Fruit fly (Drosophila melanogaster) Kc167 (cell line): Measurements from ENCODE around the gene CG11626.

Experiments used
- Myc ChIP-seq: fragments of >200 bp; optimal IDR thresholded peaks from 2 replicates; lab custom pipeline; 2017; ENCODE audit warnings: missing external identifiers
- Sin3A ChIP-seq: fragments of >200 bp; optimal IDR thresholded peaks from 2 replicates; lab custom pipeline; 2018; ENCODE audit warnings: missing external identifiers
- h ChIP-seq: fragments of >200 bp; optimal IDR thresholded peaks from 3 replicates; lab custom pipeline; 2018; ENCODE audit warnings: missing external identifiers
- insv ChIP-seq: fragments of >200 bp; optimal IDR thresholded peaks from 3 replicates; lab custom pipeline; 2018; ENCODE audit warnings: missing external identifiers
- psq ChIP-seq: fragments of >200 bp; optimal IDR thresholded peaks from 2 replicates; lab custom pipeline; 2017; ENCODE audit warnings: missing external identifiers
- ttk ChIP-seq: sonication (Bioruptor generic); optimal IDR thresholded peaks from 2 replicates; lab custom pipeline; 2017; ENCODE audit warnings: missing external identifiers

The CG11626 gene

dm6 chr3R:19408573-19408972 lies at the start of gene CG11626:
CG11626 (plus strand) TSS chr3R:19408873.
- TF ChIP-seq ttk, result no peak
- no peak for TF ChIP-seq h (lab: Kevin White, UChicago)
- no peak for TF ChIP-seq insv (lab: Kevin White, UChicago)
- TF ChIP-seq Sin3A (lab: Kevin White, UChicago), result no peak
- TF ChIP-seq Myc (lab: Kevin White, UChicago), result no peak
- no peak for TF ChIP-seq psq (lab: Kevin White, UChicago)

- TF ChIP-seq Myc (lab: Kevin White, UChicago) (no peak), h (lab: Kevin White, UChicago) (no peak), ttk (no peak), psq (lab: Kevin White, UChicago) (no peak), insv (lab: Kevin White, UChicago) (no peak), Sin3A (lab: Kevin White, UChicago) (no peak)
Observed at dm6 chr3R:19362879-19363278, 45.8 kb upstream of the CG11626 start.

dm6 chr3R:19369060-19369459 lies 39.6 kb upstream of the CG11626 start:
- TF ChIP-seq psq (lab: Kevin White, UChicago), result no peak
- no peak for TF ChIP-seq Myc (lab: Kevin White, UChicago)
- no peak for TF ChIP-seq ttk
- TF ChIP-seq insv (lab: Kevin White, UChicago), result no peak
- TF ChIP-seq Sin3A (lab: Kevin White, UChicago), result no peak
- no peak for TF ChIP-seq h (lab: Kevin White, UChicago)

- TF ChIP-seq Sin3A (lab: Kevin White, UChicago), result no peak
- TF ChIP-seq ttk, result no peak
- no peak for TF ChIP-seq psq (lab: Kevin White, UChicago)
- TF ChIP-seq Myc (lab: Kevin White, UChicago), result no peak
- no peak for TF ChIP-seq insv (lab: Kevin White, UChicago)
- no peak for TF ChIP-seq h (lab: Kevin White, UChicago)
Observed at dm6 chr3R:19370693-19371092, 38.0 kb upstream of the CG11626 start.

dm6 chr3R:19374689-19375088 lies 34.0 kb upstream of the CG11626 start, which contains the start of gene CG3581:
CG3581 (minus strand) TSS chr3R:19374789.
- TF ChIP-seq ttk (no peak), psq (lab: Kevin White, UChicago) (no peak), h (lab: Kevin White, UChicago) (no peak), Myc (lab: Kevin White, UChicago) (no peak), insv (lab: Kevin White, UChicago) (no peak)

- TF ChIP-seq h (lab: Kevin White, UChicago), result no peak
- TF ChIP-seq ttk, result no peak
- no peak for TF ChIP-seq psq (lab: Kevin White, UChicago)
- no peak for TF ChIP-seq Myc (lab: Kevin White, UChicago)
- TF ChIP-seq Sin3A (lab: Kevin White, UChicago), result no peak
- TF ChIP-seq insv (lab: Kevin White, UChicago), result no peak
Observed at dm6 chr3R:19375923-19376322, 32.8 kb upstream of the CG11626 start, which contains the start of gene CG31404. CG31404 (minus strand) TSS chr3R:19376023.

- TF ChIP-seq Sin3A (lab: Kevin White, UChicago) (no peak), h (lab: Kevin White, UChicago) (no peak), ttk (no peak), insv (lab: Kevin White, UChicago) (no peak), psq (lab: Kevin White, UChicago) (no peak), Myc (lab: Kevin White, UChicago) (no peak)
Observed at dm6 chr3R:19377125-19377524, 31.5 kb upstream of the CG11626 start, which contains the start of gene CG31245. CG31245 (minus strand) TSS chr3R:19377225.

dm6 chr3R:19383298-19383697 lies 25.4 kb upstream of the CG11626 start:
- TF ChIP-seq ttk (no peak), Sin3A (lab: Kevin White, UChicago) (no peak), psq (lab: Kevin White, UChicago) (no peak), insv (lab: Kevin White, UChicago) (no peak), Myc (lab: Kevin White, UChicago) (no peak), h (lab: Kevin White, UChicago) (no peak)

dm6 chr3R:19387608-19388007 lies 21.1 kb upstream of the CG11626 start, which contains the start of gene CG3734:
CG3734 (plus strand) TSS chr3R:19387861.
- no peak for TF ChIP-seq h (lab: Kevin White, UChicago)
- no peak for TF ChIP-seq psq (lab: Kevin White, UChicago)
- TF ChIP-seq Sin3A (lab: Kevin White, UChicago), result no peak

dm6 chr3R:19389919-19390318 lies 18.8 kb upstream of the CG11626 start, which contains the start of gene CG18493:
CG18493 (plus strand) TSS chr3R:19390270.
- TF ChIP-seq insv (lab: Kevin White, UChicago), result no peak
- no peak for TF ChIP-seq h (lab: Kevin White, UChicago)
- TF ChIP-seq Sin3A (lab: Kevin White, UChicago), result no peak
- no peak for TF ChIP-seq ttk
- no peak for TF ChIP-seq Myc (lab: Kevin White, UChicago)
- no peak for TF ChIP-seq psq (lab: Kevin White, UChicago)

dm6 chr3R:19393060-19393459 lies 15.6 kb upstream of the CG11626 start, which contains the start of gene CG3739:
CG3739 (plus strand) TSS chr3R:19393360.
- TF ChIP-seq h (lab: Kevin White, UChicago), result no peak
- TF ChIP-seq psq (lab: Kevin White, UChicago), result no peak
- TF ChIP-seq Sin3A (lab: Kevin White, UChicago), result no peak
- no peak for TF ChIP-seq insv (lab: Kevin White, UChicago)
- no peak for TF ChIP-seq ttk
- no peak for TF ChIP-seq Myc (lab: Kevin White, UChicago)

dm6 chr3R:19398467-19398866 lies 10.2 kb upstream of the CG11626 start, which contains the start of gene CG31244:
CG31244 (minus strand) TSS chr3R:19398567.
- TF ChIP-seq Myc (lab: Kevin White, UChicago) (no peak), Sin3A (lab: Kevin White, UChicago) (no peak), insv (lab: Kevin White, UChicago) (no peak), ttk (no peak), h (lab: Kevin White, UChicago) (no peak)
